Fruit fly (Drosophila melanogaster) whole organism, prepupa: ENCODE results near the gene Hakai.

Source experiments
- CG31627 ChIP-seq: fragments of 200-800 bp; sonication (Bioruptor generic); optimal IDR thresholded peaks from 3 replicates; lab custom pipeline; 2016; ENCODE audit warnings: missing biosample characterization, missing genetic modification characterization
- Gug ChIP-seq: fragments of 200-800 bp; sonication (Bioruptor generic); IDR thresholded peaks from 2 replicates; pipeline ENCODE4 v1.3.6; 2022; ENCODE audit warnings: missing biosample characterization, missing genetic modification characterization
- cyc ChIP-seq: fragments of 200-800 bp; sonication (Bioruptor generic); optimal IDR thresholded peaks from 3 replicates; lab custom pipeline; 2016; ENCODE audit warnings: missing biosample characterization, missing genetic modification characterization
- eg ChIP-seq: fragments of 200-800 bp; sonication (Bioruptor generic); IDR thresholded peaks from 3 replicates; pipeline ENCODE4 v1.3.6; 2022; ENCODE audit warnings: missing biosample characterization, missing genetic modification characterization
- lz ChIP-seq: fragments of 200-800 bp; sonication (Bioruptor generic); optimal IDR thresholded peaks from 3 replicates; lab custom pipeline; 2016; ENCODE audit warnings: missing biosample characterization, missing genetic modification characterization

DNA sequence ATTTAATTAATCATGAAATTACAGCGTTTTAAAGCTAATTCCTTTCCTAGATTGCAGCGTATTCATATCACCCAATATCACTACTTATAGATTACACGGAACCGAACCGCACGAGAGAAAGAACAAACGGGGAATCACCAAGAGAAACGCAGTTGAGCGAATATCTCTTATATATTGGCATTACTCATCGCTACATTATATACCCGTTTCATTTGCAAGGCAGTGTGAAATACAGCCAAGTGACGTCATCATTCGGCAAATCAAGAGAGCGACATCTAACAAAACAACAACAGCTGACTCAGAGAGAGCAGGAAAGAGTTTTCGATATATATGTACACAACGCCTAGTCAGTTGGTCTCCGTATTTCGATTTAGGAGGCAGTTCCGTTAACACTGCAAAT lies 34.1 kb downstream of the Hakai start, which contains the start of gene Tep4:
- no peak for TF ChIP-seq Gug
- peak; percentile 30; the same call in 1 of the 3 replicates for TF ChIP-seq eg (GFP tag; lab: Robert Waterston, UW)
- no peak for TF ChIP-seq CG31627 (GFP tag; lab: Kevin White, UChicago)
- TF ChIP-seq cyc (GFP tag; lab: Kevin White, UChicago): no peak
- no peak for TF ChIP-seq lz (GFP tag; lab: Kevin White, UChicago)
